Worm (Caenorhabditis elegans) whole organism, L4 larva: ENCODE results near the gene atg-10.

Experiments used
- F49E8.2 ChIP-seq: sonication (generic microtip); optimal IDR thresholded peaks from 2 replicates; lab custom pipeline; 2016; ENCODE audit warnings: missing compliant biosample characterization, mild to moderate bottlenecking, missing genetic modification characterization, borderline replicate concordance
- ZK337.2 ChIP-seq: fragments of 200-800 bp; sonication (Bioruptor generic); IDR thresholded peaks from 2 replicates; pipeline ENCODE4 v1.3.6; 2022; ENCODE audit warnings: missing genetic modification reagents, missing genetic modification characterization, missing compliant biosample characterization
- aly-2 ChIP-seq: sonication (generic microtip); optimal IDR thresholded peaks from 2 replicates; lab custom pipeline; 2018; ENCODE audit warnings: missing biosample characterization, missing genetic modification characterization
- ama-1 ChIP-seq: fragments of 150-350 bp; optimal IDR thresholded peaks from 2 replicates; lab custom pipeline; 2014; ENCODE audit warnings: inconsistent platforms, mixed read lengths
- ceh-20 ChIP-seq: fragments of 200-800 bp; sonication (Bioruptor generic); IDR thresholded peaks from 2 replicates; pipeline ENCODE4 v1.3.6; 2022; ENCODE audit warnings: missing genetic modification reagents, missing genetic modification characterization, missing compliant biosample characterization
- ces-1 ChIP-seq: fragments of 150-350 bp; sonication (generic microtip); optimal IDR thresholded peaks from 4 replicates; lab custom pipeline; 2014; ENCODE audit warnings: missing biosample characterization, missing genetic modification reagents, missing genetic modification characterization
- daf-12 ChIP-seq: fragments of 150-350 bp; optimal IDR thresholded peaks from 2 replicates; lab custom pipeline; 2014; ENCODE audit warnings: missing biosample characterization, missing genetic modification reagents, missing genetic modification characterization
- daf-19 ChIP-seq: fragments of 200-800 bp; sonication (Bioruptor generic); conservative IDR thresholded peaks from 2 replicates; pipeline ENCODE4 v1.3.6; 2022; ENCODE audit warnings: missing genetic modification characterization, missing compliant biosample characterization
- dmd-9 ChIP-seq: fragments of 200-800 bp; sonication (Bioruptor generic); IDR thresholded peaks from 2 replicates; pipeline ENCODE4 v1.3.6; 2022; ENCODE audit warnings: missing genetic modification reagents, missing genetic modification characterization, missing compliant biosample characterization
- dpl-1 ChIP-seq: fragments of 150-350 bp; optimal IDR thresholded peaks from 2 replicates; lab custom pipeline; 2014; ENCODE audit warnings: missing biosample characterization, missing genetic modification reagents, missing genetic modification characterization
- duxl-1 ChIP-seq: sonication (generic microtip); optimal IDR thresholded peaks from 2 replicates; lab custom pipeline; 2016; ENCODE audit warnings: mild to moderate bottlenecking, missing genetic modification characterization, moderate library complexity, missing compliant biosample characterization; ENCODE audit not compliant: poor library complexity
- dve-1 ChIP-seq: sonication (generic microtip); optimal IDR thresholded peaks from 2 replicates; lab custom pipeline; 2017; ENCODE audit warnings: antibody characterized with exemption, mild to moderate bottlenecking, missing genetic modification characterization, missing compliant biosample characterization; ENCODE audit not compliant: insufficient read depth
- egl-43 ChIP-seq: fragments of 200-800 bp; sonication (Bioruptor generic); IDR thresholded peaks from 2 replicates; pipeline ENCODE4 v1.3.6; 2022; ENCODE audit warnings: missing genetic modification reagents, missing genetic modification characterization, missing compliant biosample characterization
- hif-1 ChIP-seq, 2 experiments: sonication (generic microtip); optimal IDR thresholded peaks; 2 replicates each; lab custom pipeline; 2016 to 2017; ENCODE audit warnings: missing compliant biosample characterization in 2 of 2, missing genetic modification characterization in 2 of 2, missing genetic modification reagents in 2 of 2, missing genotype in 2 of 2, mild to moderate bottlenecking in 1 of 2
- hmg-1.1 ChIP-seq: fragments of 200-800 bp; sonication (Bioruptor generic); IDR thresholded peaks from 2 replicates; pipeline ENCODE4 v1.3.6; 2022; ENCODE audit warnings: missing genetic modification reagents, missing genetic modification characterization, missing compliant biosample characterization
- lin-13 ChIP-seq: fragments of 150-350 bp; optimal IDR thresholded peaks from 2 replicates; lab custom pipeline; 2014; ENCODE audit warnings: missing biosample characterization, missing genetic modification reagents, missing genetic modification characterization
- lin-29 ChIP-seq: fragments of 200-800 bp; sonication (Bioruptor generic); IDR thresholded peaks from 2 replicates; pipeline ENCODE4 v1.3.6; 2022; ENCODE audit warnings: missing genetic modification reagents, missing genetic modification characterization, missing compliant biosample characterization
- lin-38 ChIP-seq: fragments of 200-800 bp; sonication (Bioruptor generic); IDR thresholded peaks from 2 replicates; pipeline ENCODE4 v1.3.6; 2022; ENCODE audit warnings: missing genetic modification reagents, missing genetic modification characterization, missing compliant biosample characterization
- mdl-1 ChIP-seq, 2 experiments: fragments of 150-350 bp in 1 of 2; sonication (generic microtip) in 1 of 2; optimal IDR thresholded peaks; 2 replicates each; lab custom pipeline; 2014 to 2017; ENCODE audit warnings: missing biosample characterization in 2 of 2, missing genetic modification characterization in 2 of 2
- mes-2 ChIP-seq: sonication (generic microtip); optimal IDR thresholded peaks from 2 replicates; lab custom pipeline; 2016; ENCODE audit warnings: missing genotype, mild to moderate bottlenecking, missing genetic modification characterization, missing compliant biosample characterization; ENCODE audit not compliant: poor library complexity, severe bottlenecking
- mxl-3 ChIP-seq: fragments of 200-800 bp; sonication (Bioruptor generic); optimal IDR thresholded peaks from 2 replicates; lab custom pipeline; 2018; ENCODE audit warnings: mild to moderate bottlenecking, missing genetic modification characterization, missing compliant biosample characterization
- nhr-10 ChIP-seq: fragments of 150-350 bp; optimal IDR thresholded peaks from 2 replicates; lab custom pipeline; 2014; ENCODE audit warnings: missing biosample characterization, missing genetic modification characterization
- nhr-102 ChIP-seq: sonication (generic microtip); optimal IDR thresholded peaks from 2 replicates; lab custom pipeline; 2016; ENCODE audit warnings: mild to moderate bottlenecking, missing genetic modification characterization, moderate library complexity, missing compliant biosample characterization
- nhr-28 ChIP-seq: fragments of 150-350 bp; optimal IDR thresholded peaks from 2 replicates; lab custom pipeline; 2014; ENCODE audit warnings: missing biosample characterization, missing genetic modification characterization
- nhr-48 ChIP-seq: sonication (generic microtip); optimal IDR thresholded peaks from 2 replicates; lab custom pipeline; 2016; ENCODE audit warnings: mild to moderate bottlenecking, missing genetic modification characterization, missing compliant biosample characterization
- nhr-76 ChIP-seq: fragments of 150-350 bp; optimal IDR thresholded peaks from 2 replicates; lab custom pipeline; 2014; ENCODE audit warnings: missing biosample characterization, missing genetic modification characterization
- nhr-77 ChIP-seq: fragments of 150-350 bp; optimal IDR thresholded peaks from 2 replicates; lab custom pipeline; 2014; ENCODE audit warnings: missing biosample characterization, missing genetic modification characterization
- rbr-2 ChIP-seq: sonication (generic microtip); optimal IDR thresholded peaks from 2 replicates; lab custom pipeline; 2016; ENCODE audit warnings: missing genotype, missing genetic modification characterization, missing compliant biosample characterization
- set-16 ChIP-seq: fragments of 200-800 bp; sonication (Bioruptor generic); IDR thresholded peaks from 2 replicates; pipeline ENCODE4 v1.3.6; 2022; ENCODE audit warnings: missing genetic modification reagents, missing genetic modification characterization, missing compliant biosample characterization
- spr-3 ChIP-seq: fragments of 200-800 bp; sonication (Bioruptor generic); optimal IDR thresholded peaks from 2 replicates; lab custom pipeline; 2018; ENCODE audit warnings: mild to moderate bottlenecking, missing genetic modification characterization, missing compliant biosample characterization
- unc-130 ChIP-seq: sonication (generic microtip); optimal IDR thresholded peaks from 2 replicates; lab custom pipeline; 2016; ENCODE audit warnings: missing genetic modification reagents, missing genetic modification characterization, missing compliant biosample characterization
- unc-62 ChIP-seq, 3 experiments: fragments of 150-350 bp in 1 of 3; sonication (generic microtip); optimal IDR thresholded peaks in 2 of 3; peaks in 1 of 3; 1 replicate in 1 of 3; 2 replicates in 2 of 3; lab custom pipeline; 2014 to 2017; ENCODE audit warnings: missing biosample characterization in 3 of 3, missing genetic modification characterization in 3 of 3, missing genetic modification reagents in 3 of 3, missing genotype in 1 of 3
- zfp-3 ChIP-seq: fragments of 200-800 bp; sonication (Bioruptor generic); conservative IDR thresholded peaks from 2 replicates; pipeline ENCODE4 v1.3.6; 2022; ENCODE audit warnings: missing genetic modification reagents, missing genetic modification characterization, missing compliant biosample characterization
- zip-2 ChIP-seq: fragments of 150-350 bp; optimal IDR thresholded peaks from 2 replicates; lab custom pipeline; 2014; ENCODE audit warnings: missing biosample characterization, missing genetic modification characterization
- ztf-11 ChIP-seq: fragments of 150-350 bp; optimal IDR thresholded peaks from 2 replicates; lab custom pipeline; 2014; ENCODE audit warnings: missing biosample characterization, missing genetic modification characterization

The atg-10 gene

ce11 chrII:8661539-8661938 is 2.6 kb downstream of the atg-10 start, which contains the start of the genes piga-1 and eif-2Bepsilon:
Gene piga-1, minus strand, starts transcription at chrII:8661712.
Gene eif-2Bepsilon, plus strand, starts transcription at chrII:8661869.
- TF ChIP-seq dmd-9 (GFP tag; lab: Robert Waterston, UW) (no peak), dve-1 (tag; lab: Kevin White, UChicago) (peak; percentile 22), hif-1 (tag; optimal IDR thresholded peaks at IDR 0.05; lab: Kevin White, UChicago) (peak in 1 of 2 experiments; percentile 3), mdl-1 (tag; optimal IDR thresholded peaks at IDR 0.05; lab: Kevin White, UChicago) (peak in 1 of 2 experiments; percentile 75), rbr-2 (peak; percentile 16), lin-38 (GFP tag; lab: Robert Waterston, UW) (peak; percentile 90), dpl-1 (peak; percentile 49), daf-19 (no peak), mes-2 (tag; lab: Kevin White, UChicago) (peak; percentile 53), nhr-77 (tag; lab: Kevin White, UChicago) (peak; percentile 16), mxl-3 (GFP tag; lab: Kevin White, UChicago) (peak; percentile 24), spr-3 (GFP tag; lab: Kevin White, UChicago) (no peak)
- TF ChIP-seq, all 104 proteins: peak for 9

ce11 chrII:8664533-8664932 is 5.6 kb downstream of the atg-10 start, which contains the start of gene etc-1:
Gene etc-1, plus strand, starts transcription at chrII:8664833.
- TF ChIP-seq unc-62 (GFP tag; optimal IDR thresholded peaks at IDR 0.05 in 1 of 2; lab: Kevin White, UChicago) (peak in 1 of 2 experiments; percentile 34), unc-62 (tag; optimal IDR thresholded peaks at IDR 0.05; lab: Kevin White, UChicago) (no peak), egl-43 (GFP tag; lab: Robert Waterston, UW) (no peak), ama-1 (lab: Kevin White, UChicago) (peak; percentile 11)

ce11 chrII:8668871-8669270 is 9.9 kb downstream of the atg-10 start:
- TF ChIP-seq ces-1 (GFP tag; lab: Kevin White, UChicago), result no peak
- TF ChIP-seq nhr-102 (tag; lab: Kevin White, UChicago), result no peak
- no peak for TF ChIP-seq ztf-11 (tag; lab: Kevin White, UChicago)
- TF ChIP-seq ZK337.2, result no peak
- no peak for TF ChIP-seq aly-2
- TF ChIP-seq daf-12 (tag; lab: Kevin White, UChicago), result no peak
- TF ChIP-seq nhr-76 (tag; lab: Kevin White, UChicago), result no peak
- TF ChIP-seq duxl-1 (tag; lab: Kevin White, UChicago), result no peak
- TF ChIP-seq zfp-3, result no peak
- TF ChIP-seq hif-1 (tag; optimal IDR thresholded peaks at IDR 0.05; lab: Kevin White, UChicago), result no peak
- no peak for TF ChIP-seq hmg-1.1 (GFP tag; lab: Robert Waterston, UW)
- TF ChIP-seq F49E8.2 (tag; lab: Kevin White, UChicago), result no peak
- no peak for TF ChIP-seq ceh-20 (GFP tag; lab: Robert Waterston, UW)
- TF ChIP-seq lin-29 (GFP tag; lab: Robert Waterston, UW), result no peak
- TF ChIP-seq nhr-28 (tag; lab: Kevin White, UChicago), result no peak

ce11 chrII:8670835-8671234 is 11.9 kb downstream of the atg-10 start:
- no peak for TF ChIP-seq lin-13
- TF ChIP-seq unc-130 (GFP tag; lab: Kevin White, UChicago), result no peak
- no peak for TF ChIP-seq set-16 (GFP tag; lab: Robert Waterston, UW)
- peak; percentile 25; the same call in 1 of the 2 replicates for TF ChIP-seq lin-38 (GFP tag; lab: Robert Waterston, UW)
- TF ChIP-seq, all 104 proteins: peak for 1

ce11 chrII:8675369-8675768 is 16.4 kb downstream of the atg-10 start:
- TF ChIP-seq nhr-77 (tag; lab: Kevin White, UChicago) (no peak), zip-2 (tag; lab: Kevin White, UChicago) (no peak), unc-62 (GFP tag; optimal IDR thresholded peaks at IDR 0.05 in 1 of 2; lab: Kevin White, UChicago) (peak in 1 of 2 experiments; percentile 88), unc-62 (tag; optimal IDR thresholded peaks at IDR 0.05; lab: Kevin White, UChicago) (no peak), lin-38 (GFP tag; lab: Robert Waterston, UW) (no peak), nhr-48 (tag; lab: Kevin White, UChicago) (no peak), nhr-10 (tag; lab: Kevin White, UChicago) (no peak)
